Worm (Caenorhabditis elegans) whole organism, young adult: ENCODE measurements around the gene dct-6.

ENCODE experiments used
- B0035.1 ChIP-seq: sonication (generic microtip); optimal IDR thresholded peaks from 2 replicates; lab custom pipeline; 2016; ENCODE audit warnings: missing genetic modification characterization, mild to moderate bottlenecking, missing compliant biosample characterization, missing genotype, missing genetic modification reagents
- B0261.1 ChIP-seq: sonication (generic microtip); optimal IDR thresholded peaks from 2 replicates; lab custom pipeline; 2016; ENCODE audit warnings: mild to moderate bottlenecking, missing genetic modification characterization, moderate library complexity, missing compliant biosample characterization
- B0336.3 ChIP-seq: fragments of 200-800 bp; sonication (Bioruptor generic); IDR thresholded peaks from 2 replicates; pipeline ENCODE4 v1.3.6; 2022; ENCODE audit warnings: missing genetic modification characterization, missing compliant biosample characterization
- D2030.7 ChIP-seq: fragments of 200-800 bp; sonication (Bioruptor generic); IDR thresholded peaks from 2 replicates; pipeline ENCODE4 v1.3.6; 2022; ENCODE audit warnings: missing genetic modification reagents, missing genetic modification characterization, missing compliant biosample characterization
- F23B12.7 ChIP-seq: sonication (generic microtip); optimal IDR thresholded peaks from 2 replicates; lab custom pipeline; 2017; ENCODE audit warnings: missing genetic modification characterization, mild to moderate bottlenecking, missing compliant biosample characterization, antibody characterized with exemption, moderate library complexity; ENCODE audit not compliant: insufficient read depth
- F33H1.4 ChIP-seq: fragments of 200-800 bp; sonication (Bioruptor generic); IDR thresholded peaks from 2 replicates; pipeline ENCODE4 v1.3.6; 2022; ENCODE audit warnings: missing genetic modification reagents, missing genetic modification characterization, missing compliant biosample characterization
- F49E8.2 ChIP-seq: sonication (generic microtip); optimal IDR thresholded peaks from 3 replicates; lab custom pipeline; 2017; ENCODE audit warnings: missing genetic modification characterization, mild to moderate bottlenecking, missing compliant biosample characterization, antibody characterized with exemption, moderate library complexity; ENCODE audit not compliant: insufficient read depth
- F57C9.4 ChIP-seq: sonication (generic microtip); optimal IDR thresholded peaks from 2 replicates; lab custom pipeline; 2017; ENCODE audit warnings: mild to moderate bottlenecking, missing genetic modification characterization, missing compliant biosample characterization
- K11D2.4 ChIP-seq: fragments of 200-800 bp; sonication (Bioruptor generic); IDR thresholded peaks from 2 replicates; pipeline ENCODE4 v1.3.6; 2022; ENCODE audit warnings: missing genetic modification reagents, missing genetic modification characterization, missing compliant biosample characterization
- T26A5.8 ChIP-seq: sonication (generic microtip); optimal IDR thresholded peaks from 2 replicates; lab custom pipeline; 2016; ENCODE audit warnings: missing genetic modification characterization, missing compliant biosample characterization
- Y53G8AR.9 ChIP-seq: fragments of 200-800 bp; sonication (Bioruptor generic); conservative IDR thresholded peaks from 2 replicates; pipeline ENCODE4 v1.3.6; 2022; ENCODE audit warnings: missing genetic modification reagents, missing genetic modification characterization, missing compliant biosample characterization
- Y95B8A.8 ChIP-seq: fragments of 200-800 bp; sonication (Bioruptor generic); IDR thresholded peaks from 2 replicates; pipeline ENCODE4 v1.3.6; 2022; ENCODE audit warnings: missing genetic modification reagents, missing genetic modification characterization, missing compliant biosample characterization
- ama-1 ChIP-seq, 3 experiments: fragments of 150-350 bp in 1 of 3; sonication (generic microtip) in 2 of 3; optimal IDR thresholded peaks; 2 replicates each; lab custom pipeline; 2014 to 2018; ENCODE audit warnings: missing biosample characterization in 2 of 3, missing genetic modification characterization in 2 of 3, missing genetic modification reagents in 2 of 3
- aptf-3 ChIP-seq: fragments of 200-800 bp; sonication (Bioruptor generic); IDR thresholded peaks from 2 replicates; pipeline ENCODE4 v1.3.6; 2022; ENCODE audit warnings: missing genetic modification characterization, missing compliant biosample characterization
- atf-7 ChIP-seq: sonication (generic microtip); optimal IDR thresholded peaks from 2 replicates; lab custom pipeline; 2017; ENCODE audit warnings: mild to moderate bottlenecking, missing genetic modification characterization, missing compliant biosample characterization
- bed-1 ChIP-seq: fragments of 200-800 bp; sonication (Bioruptor generic); IDR thresholded peaks from 2 replicates; pipeline ENCODE4 v1.3.6; 2022; ENCODE audit warnings: missing genetic modification reagents, missing genetic modification characterization, missing compliant biosample characterization
- cebp-2 ChIP-seq: fragments of 200-800 bp; sonication (Bioruptor generic); IDR thresholded peaks from 2 replicates; pipeline ENCODE4 v1.3.6; 2022; ENCODE audit warnings: missing genetic modification characterization, missing compliant biosample characterization
- ceh-100 ChIP-seq: fragments of 200-800 bp; sonication (Bioruptor generic); IDR thresholded peaks from 2 replicates; pipeline ENCODE4 v1.3.6; 2022; ENCODE audit warnings: missing genetic modification reagents, missing genetic modification characterization, missing compliant biosample characterization
- ceh-58 ChIP-seq: fragments of 200-800 bp; sonication (Bioruptor generic); IDR thresholded peaks from 2 replicates; pipeline ENCODE4 v1.3.6; 2022; ENCODE audit warnings: missing genetic modification characterization, missing compliant biosample characterization
- ceh-79 ChIP-seq: sonication (generic microtip); optimal IDR thresholded peaks from 2 replicates; lab custom pipeline; 2017; ENCODE audit warnings: mild to moderate bottlenecking, missing genetic modification characterization, missing compliant biosample characterization
- chd-7 ChIP-seq: sonication (generic microtip); optimal IDR thresholded peaks from 2 replicates; lab custom pipeline; 2016; ENCODE audit warnings: mild to moderate bottlenecking, missing genetic modification characterization, moderate library complexity, missing compliant biosample characterization
- die-1 ChIP-seq: sonication (generic microtip); optimal IDR thresholded peaks from 2 replicates; lab custom pipeline; 2016; ENCODE audit warnings: missing genotype, mild to moderate bottlenecking, missing genetic modification characterization, missing compliant biosample characterization
- efl-1 ChIP-seq: fragments of 150-350 bp; optimal IDR thresholded peaks from 2 replicates; lab custom pipeline; 2014; ENCODE audit warnings: missing biosample characterization, missing genetic modification reagents, missing genetic modification characterization
- egrh-3 ChIP-seq: fragments of 200-800 bp; sonication (Bioruptor generic); IDR thresholded peaks from 2 replicates; pipeline ENCODE4 v1.3.6; 2022; ENCODE audit warnings: missing genetic modification reagents, missing genetic modification characterization, missing compliant biosample characterization
- ets-4 ChIP-seq: fragments of 200-800 bp; sonication (Bioruptor generic); optimal IDR thresholded peaks from 2 replicates; lab custom pipeline; 2018; ENCODE audit warnings: mild to moderate bottlenecking, missing genetic modification characterization, missing compliant biosample characterization
- fkh-3 ChIP-seq: sonication (generic microtip); optimal IDR thresholded peaks from 2 replicates; lab custom pipeline; 2016; ENCODE audit warnings: mild to moderate bottlenecking, missing genetic modification characterization, missing compliant biosample characterization
- gei-17 ChIP-seq: fragments of 200-800 bp; sonication (Bioruptor generic); optimal IDR thresholded peaks from 2 replicates; lab custom pipeline; 2018; ENCODE audit warnings: mild to moderate bottlenecking, missing genetic modification characterization, missing compliant biosample characterization
- him-1 ChIP-seq: sonication (generic microtip); optimal IDR thresholded peaks from 2 replicates; lab custom pipeline; 2016; ENCODE audit warnings: missing genotype, missing genetic modification reagents, missing genetic modification characterization, missing compliant biosample characterization
- hmg-20 ChIP-seq: fragments of 200-800 bp; sonication (Bioruptor generic); IDR thresholded peaks from 2 replicates; pipeline ENCODE4 v1.3.6; 2022; ENCODE audit warnings: missing genetic modification reagents, missing genetic modification characterization, missing compliant biosample characterization
- lag-1 ChIP-seq: fragments of 200-800 bp; sonication (Bioruptor generic); IDR thresholded peaks from 2 replicates; pipeline ENCODE4 v1.3.6; 2022; ENCODE audit warnings: missing genetic modification reagents, missing genetic modification characterization, missing compliant biosample characterization
- let-526 ChIP-seq: fragments of 200-800 bp; sonication (Bioruptor generic); IDR thresholded peaks from 2 replicates; pipeline ENCODE4 v1.3.6; 2022; ENCODE audit warnings: missing genetic modification reagents, missing genetic modification characterization, missing compliant biosample characterization
- let-607 ChIP-seq, 2 experiments: fragments of 200-800 bp in 1 of 2; sonication (Bioruptor generic) in 1 of 2; sonication (generic microtip) in 1 of 2; optimal IDR thresholded peaks; 2 replicates each; lab custom pipeline; 2016 to 2018; ENCODE audit warnings: mild to moderate bottlenecking in 2 of 2, missing compliant biosample characterization in 2 of 2, missing genetic modification characterization in 2 of 2, moderate library complexity in 2 of 2, missing genotype in 1 of 2
- madf-10 ChIP-seq: sonication (generic microtip); optimal IDR thresholded peaks from 2 replicates; lab custom pipeline; 2016; ENCODE audit warnings: mild to moderate bottlenecking, missing genetic modification characterization, missing compliant biosample characterization
- mxl-1 ChIP-seq: sonication (generic microtip); optimal IDR thresholded peaks from 2 replicates; lab custom pipeline; 2016; ENCODE audit warnings: missing genetic modification characterization, missing compliant biosample characterization
- nhr-179 ChIP-seq: sonication (generic microtip); optimal IDR thresholded peaks from 2 replicates; lab custom pipeline; 2016; ENCODE audit warnings: mild to moderate bottlenecking, missing genetic modification characterization, missing compliant biosample characterization
- pbrm-1 ChIP-seq: fragments of 200-800 bp; sonication (Bioruptor generic); IDR thresholded peaks from 2 replicates; pipeline ENCODE4 v1.3.6; 2022; ENCODE audit warnings: missing genetic modification reagents, missing genetic modification characterization, missing compliant biosample characterization
- pha-4 ChIP-seq: fragments of 150-350 bp; sonication (generic microtip); optimal IDR thresholded peaks from 2 replicates; lab custom pipeline; 2014; ENCODE audit warnings: missing biosample characterization, missing genetic modification reagents, missing genetic modification characterization
- repo-1 ChIP-seq: sonication (generic microtip); optimal IDR thresholded peaks from 2 replicates; lab custom pipeline; 2017; ENCODE audit warnings: mild to moderate bottlenecking, missing genetic modification characterization, missing compliant biosample characterization
- rpc-1 ChIP-seq, 2 experiments: fragments of 150-350 bp in 1 of 2; sonication (generic microtip) in 1 of 2; optimal IDR thresholded peaks; 2 replicates each; lab custom pipeline; 2014 to 2018; ENCODE audit warnings: missing biosample characterization in 1 of 2, missing genetic modification characterization in 1 of 2, missing genetic modification reagents in 1 of 2, missing genotype in 1 of 2
- snpc-3.4 ChIP-seq: sonication (generic microtip); optimal IDR thresholded peaks from 2 replicates; lab custom pipeline; 2017; ENCODE audit warnings: missing genetic modification characterization, mild to moderate bottlenecking, missing compliant biosample characterization, antibody characterized with exemption, moderate library complexity, missing genotype, missing genetic modification reagents
- snpc-4 ChIP-seq, 5 experiments: fragments of 150-350 bp in 1 of 5; sonication (generic microtip) in 4 of 5; optimal IDR thresholded peaks; 2 replicates each; lab custom pipeline; 2014 to 2018; ENCODE audit warnings: missing genetic modification characterization in 5 of 5, missing biosample characterization in 3 of 5, antibody characterized with exemption in 2 of 5, mild to moderate bottlenecking in 2 of 5, missing compliant biosample characterization in 2 of 5, missing genotype in 2 of 5, moderate library complexity in 2 of 5, missing genetic modification reagents in 1 of 5
- tlf-1 ChIP-seq: fragments of 200-800 bp; sonication (Bioruptor generic); optimal IDR thresholded peaks from 2 replicates; lab custom pipeline; 2018; ENCODE audit warnings: mild to moderate bottlenecking, missing genetic modification characterization, missing compliant biosample characterization
- ztf-26 ChIP-seq: sonication (generic microtip); optimal IDR thresholded peaks from 2 replicates; lab custom pipeline; 2017; ENCODE audit warnings: missing genetic modification characterization, missing compliant biosample characterization
- ztf-3 ChIP-seq: fragments of 200-800 bp; sonication (Bioruptor generic); optimal IDR thresholded peaks from 2 replicates; lab custom pipeline; 2018; ENCODE audit warnings: mild to moderate bottlenecking, missing genetic modification characterization, missing compliant biosample characterization
- ztf-6 ChIP-seq: fragments of 200-800 bp; sonication (Bioruptor generic); IDR thresholded peaks from 2 replicates; pipeline ENCODE4 v1.3.6; 2022; ENCODE audit warnings: missing genetic modification reagents, missing genetic modification characterization, missing compliant biosample characterization

Gene dct-6

DNA sequence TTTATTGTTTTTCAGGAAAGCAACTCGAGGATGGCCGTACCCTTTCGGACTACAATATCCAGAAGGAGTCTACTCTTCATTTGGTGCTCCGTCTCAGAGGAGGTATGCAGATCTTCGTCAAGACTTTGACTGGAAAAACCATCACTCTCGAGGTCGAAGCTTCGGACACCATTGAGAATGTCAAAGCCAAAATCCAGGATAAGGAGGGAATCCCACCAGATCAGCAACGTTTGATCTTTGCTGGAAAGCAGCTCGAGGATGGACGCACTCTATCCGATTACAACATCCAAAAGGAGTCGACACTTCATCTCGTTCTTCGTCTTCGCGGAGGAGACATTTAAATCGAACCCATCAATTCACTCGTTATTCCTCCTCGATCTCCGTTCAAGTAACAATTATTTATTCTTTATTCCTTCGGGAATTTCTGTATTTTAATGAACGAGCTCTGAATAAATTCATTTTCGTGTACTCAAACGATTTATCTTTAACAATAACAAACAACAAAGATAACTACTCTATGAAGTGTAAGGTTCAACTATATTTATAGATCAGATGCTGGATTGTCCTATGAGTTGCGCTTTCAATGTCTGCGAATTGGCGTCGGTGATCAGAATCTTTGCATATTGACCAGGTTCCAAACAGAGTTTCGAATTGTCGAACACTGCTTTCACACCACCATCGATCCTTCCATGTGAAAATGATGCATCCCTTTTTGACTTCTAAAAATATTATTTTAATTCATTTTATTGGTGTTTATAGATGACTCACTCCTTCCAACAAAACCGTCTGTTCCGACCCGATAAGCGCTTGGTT is 22.6 kb upstream of the dct-6 start (continued):
- TF ChIP-seq ztf-6 (GFP tag; lab: Robert Waterston, UW): no peak
- peak; percentile 88 for TF ChIP-seq cebp-2 (GFP tag; lab: Robert Waterston, UW)
- peak; percentile 56 for TF ChIP-seq T26A5.8 (tag; lab: Kevin White, UChicago)
- peak; percentile 85 for TF ChIP-seq B0035.1
- TF ChIP-seq ets-4 (GFP tag; lab: Kevin White, UChicago): peak; percentile 5
- TF ChIP-seq egrh-3: no peak; the same call in 1 of the 2 replicates
- TF ChIP-seq tlf-1: peak; percentile 84
- TF ChIP-seq him-1 (tag; lab: Kevin White, UChicago): peak; percentile 92
- peak; percentile 67; the same call in 1 of the 2 replicates for TF ChIP-seq K11D2.4 (GFP tag; lab: Robert Waterston, UW)
- peak; percentile 93 for TF ChIP-seq B0336.3 (GFP tag; lab: Robert Waterston, UW)
- peak; percentile 15 for TF ChIP-seq pbrm-1 (GFP tag; lab: Robert Waterston, UW)
- TF ChIP-seq efl-1 (GFP tag; lab: Kevin White, UChicago): no peak
- no peak for TF ChIP-seq let-526
- peak; percentile 96 for TF ChIP-seq repo-1 (tag; lab: Kevin White, UChicago)
- TF ChIP-seq ceh-79: no peak
- TF ChIP-seq D2030.7: 0 out of 2 replicates have a peak, but pooled peaks have one; percentile 14
- peak; percentile 49 for TF ChIP-seq mxl-1
- peak; percentile 46 for TF ChIP-seq die-1 (tag; lab: Kevin White, UChicago)
- no peak for TF ChIP-seq nhr-179
- no peak for TF ChIP-seq aptf-3 (GFP tag; lab: Robert Waterston, UW)
- no peak for TF ChIP-seq chd-7
- TF ChIP-seq snpc-4 (GFP tag; optimal IDR thresholded peaks at IDR 0.05; lab: Kevin White, UChicago): no peak
- TF ChIP-seq snpc-4 (tag; optimal IDR thresholded peaks at IDR 0.05; lab: Kevin White, UChicago): peak in 2 of 4 experiments; percentile 49 to 62
- TF ChIP-seq B0261.1: no peak
- TF ChIP-seq F49E8.2 (tag; lab: Kevin White, UChicago): peak; percentile 73
- peak; percentile 82 for TF ChIP-seq madf-10 (tag; lab: Kevin White, UChicago)
- TF ChIP-seq gei-17 (GFP tag; lab: Kevin White, UChicago): peak; percentile 41
- TF ChIP-seq F23B12.7: peak; percentile 26
- TF ChIP-seq let-607 (tag; optimal IDR thresholded peaks at IDR 0.05; lab: Kevin White, UChicago): peak; percentile 31 to 35
- TF ChIP-seq ceh-100: no peak; the same call in 1 of the 2 replicates
- peak; percentile 21 for TF ChIP-seq ztf-3 (GFP tag; lab: Kevin White, UChicago)
- peak; percentile 60 for TF ChIP-seq pha-4 (tag; lab: Kevin White, UChicago)
- 0 out of 2 replicates have a peak, but pooled peaks have one; percentile 30 for TF ChIP-seq hmg-20
- TF ChIP-seq snpc-3.4: peak; percentile 72
- no peak for TF ChIP-seq F57C9.4 (tag; lab: Kevin White, UChicago)
- TF ChIP-seq rpc-1 (optimal IDR thresholded peaks at IDR 0.05; lab: Kevin White, UChicago): no peak
- TF ChIP-seq rpc-1 (tag; optimal IDR thresholded peaks at IDR 0.05; lab: Kevin White, UChicago): no peak
- peak; percentile 30; the same call in 1 of the 2 replicates for TF ChIP-seq F33H1.4
- TF ChIP-seq ceh-58 (GFP tag; lab: Robert Waterston, UW): peak; percentile 81; the same call in 1 of the 2 replicates
- TF ChIP-seq Y53G8AR.9 (GFP tag; lab: Robert Waterston, UW): peak; percentile 90
- TF ChIP-seq bed-1 (GFP tag; lab: Robert Waterston, UW): no peak
- TF ChIP-seq ama-1 (optimal IDR thresholded peaks at IDR 0.05; lab: Kevin White, UChicago): peak; percentile 91
- peak; percentile 78 to 91 for TF ChIP-seq ama-1 (GFP tag; optimal IDR thresholded peaks at IDR 0.05; lab: Kevin White, UChicago)
- peak; percentile 3 for TF ChIP-seq fkh-3 (tag; lab: Kevin White, UChicago)
- peak; percentile 89 for TF ChIP-seq Y95B8A.8 (GFP tag; lab: Robert Waterston, UW)
- TF ChIP-seq ztf-26 (tag; lab: Kevin White, UChicago): peak; percentile 21
- TF ChIP-seq lag-1 (GFP tag; lab: Robert Waterston, UW): no peak
- TF ChIP-seq atf-7 (tag; lab: Kevin White, UChicago): peak; percentile 81
